Fruit fly (Drosophila melanogaster) whole organism, embryonic: ENCODE results near the gene CG14219.

ENCODE experiments used
- Blimp-1 ChIP-seq: fragments of 200-800 bp; sonication (Bioruptor generic); optimal IDR thresholded peaks from 3 replicates; lab custom pipeline; 2018; ENCODE audit warnings: missing biosample characterization, missing genetic modification characterization, mild to moderate bottlenecking, moderate library complexity, missing genetic modification reagents
- CG11696 ChIP-seq: fragments of 200-800 bp; sonication (Bioruptor generic); IDR thresholded peaks from 2 replicates; pipeline ENCODE4 v1.3.6; 2022; ENCODE audit warnings: missing biosample characterization, missing genetic modification characterization
- CG11723 ChIP-seq: fragments of 200-800 bp; sonication (Bioruptor generic); optimal IDR thresholded peaks from 2 replicates; lab custom pipeline; 2017; ENCODE audit warnings: missing biosample characterization, mild to moderate bottlenecking, missing genetic modification characterization
- CG13287 ChIP-seq: fragments of 200-800 bp; sonication (Bioruptor generic); IDR thresholded peaks from 2 replicates; pipeline ENCODE4 v1.3.6; 2022; ENCODE audit warnings: missing biosample characterization, missing genetic modification characterization; ENCODE audit not compliant: partially characterized antibody
- CG13296 ChIP-seq: fragments of 200-800 bp; sonication (Bioruptor generic); optimal IDR thresholded peaks from 3 replicates; lab custom pipeline; 2018; ENCODE audit warnings: missing biosample characterization, mild to moderate bottlenecking, missing genetic modification characterization
- CG15011 ChIP-seq: fragments of 200-800 bp; sonication (Bioruptor generic); optimal IDR thresholded peaks from 3 replicates; lab custom pipeline; 2018; ENCODE audit warnings: missing biosample characterization, mild to moderate bottlenecking, missing genetic modification characterization
- CG16863 ChIP-seq: fragments of 200-800 bp; sonication (Bioruptor generic); optimal IDR thresholded peaks from 3 replicates; lab custom pipeline; 2016; ENCODE audit warnings: missing biosample characterization, missing genetic modification characterization
- CG18011 ChIP-seq: fragments of 200-800 bp; sonication (Bioruptor generic); optimal IDR thresholded peaks from 2 replicates; lab custom pipeline; 2017; ENCODE audit warnings: missing biosample characterization, missing genetic modification characterization, mild to moderate bottlenecking, moderate library complexity, missing genotype
- CG18262 ChIP-seq: fragments of 200-800 bp; optimal IDR thresholded peaks from 3 replicates; lab custom pipeline; 2019; ENCODE audit warnings: missing biosample characterization, mild to moderate bottlenecking, missing genetic modification characterization, moderate library complexity
- CG18619 ChIP-seq: fragments of 200-800 bp; sonication (Bioruptor generic); optimal IDR thresholded peaks from 3 replicates; lab custom pipeline; 2017; ENCODE audit warnings: missing biosample characterization, mild to moderate bottlenecking, missing genetic modification characterization
- CG31224 ChIP-seq: fragments of 200-800 bp; sonication (Bioruptor generic); IDR thresholded peaks from 2 replicates; pipeline ENCODE4 v1.3.6; 2022; ENCODE audit warnings: missing biosample characterization, missing genetic modification characterization
- CG32767 ChIP-seq: fragments of 200-800 bp; sonication (Bioruptor generic); IDR thresholded peaks from 2 replicates; pipeline ENCODE4 v1.3.6; 2022; ENCODE audit warnings: missing biosample characterization, missing genetic modification characterization
- CG33557 ChIP-seq: fragments of 200-800 bp; sonication (Bioruptor generic); optimal IDR thresholded peaks from 2 replicates; lab custom pipeline; 2019; ENCODE audit warnings: missing biosample characterization, mild to moderate bottlenecking, missing genetic modification characterization, moderate library complexity
- CG34376 ChIP-seq: fragments of 200-800 bp; sonication (Bioruptor generic); optimal IDR thresholded peaks from 2 replicates; lab custom pipeline; 2018; ENCODE audit warnings: missing biosample characterization, mild to moderate bottlenecking, missing genetic modification characterization
- CG4707 ChIP-seq: fragments of 200-800 bp; sonication (Bioruptor generic); optimal IDR thresholded peaks from 2 replicates; lab custom pipeline; 2018; ENCODE audit warnings: missing biosample characterization, mild to moderate bottlenecking, missing genetic modification characterization, moderate library complexity
- CG7556 ChIP-seq: fragments of 200-800 bp; sonication (Bioruptor generic); optimal IDR thresholded peaks from 2 replicates; lab custom pipeline; 2017; ENCODE audit warnings: missing biosample characterization, mild to moderate bottlenecking, missing genetic modification characterization
- CG8281 ChIP-seq: fragments of 200-800 bp; sonication (Bioruptor generic); optimal IDR thresholded peaks from 2 replicates; lab custom pipeline; 2018; ENCODE audit warnings: missing biosample characterization, mild to moderate bottlenecking, missing genetic modification characterization, moderate library complexity
- CG8359 ChIP-seq: fragments of 200-800 bp; sonication (Bioruptor generic); optimal IDR thresholded peaks from 2 replicates; lab custom pipeline; 2017; ENCODE audit warnings: missing biosample characterization, mild to moderate bottlenecking, missing genetic modification characterization, borderline replicate concordance
- CG9437 ChIP-seq: fragments of 200-800 bp; sonication (Bioruptor generic); optimal IDR thresholded peaks from 2 replicates; lab custom pipeline; 2018; ENCODE audit warnings: missing biosample characterization, mild to moderate bottlenecking, missing genetic modification characterization
- CG9797 ChIP-seq: fragments of 200-800 bp; sonication (Bioruptor generic); optimal IDR thresholded peaks from 3 replicates; lab custom pipeline; 2018; ENCODE audit warnings: missing biosample characterization, mild to moderate bottlenecking, missing genetic modification characterization
- CG9876 ChIP-seq: fragments of 200-800 bp; sonication (Bioruptor generic); optimal IDR thresholded peaks from 2 replicates; lab custom pipeline; 2016; ENCODE audit warnings: missing biosample characterization, missing genetic modification characterization
- CHES-1-like ChIP-seq: fragments of 200-800 bp; sonication (Bioruptor generic); optimal IDR thresholded peaks from 2 replicates; lab custom pipeline; 2016; ENCODE audit warnings: missing biosample characterization, missing genetic modification characterization
- Dad ChIP-seq: fragments of 200-800 bp; sonication (Bioruptor generic); optimal IDR thresholded peaks from 3 replicates; lab custom pipeline; 2016; ENCODE audit warnings: missing biosample characterization, missing genetic modification characterization
- E2f2 ChIP-seq: fragments of 200-800 bp; sonication (Bioruptor generic); IDR thresholded peaks from 2 replicates; pipeline ENCODE4 v1.3.6; 2022; ENCODE audit warnings: missing biosample characterization, missing genetic modification characterization
- Ets65A ChIP-seq: fragments of 200-800 bp; sonication (Bioruptor generic); peaks from one replicate; lab custom pipeline; 2016; ENCODE audit warnings: missing biosample characterization, missing genetic modification characterization
- Hey ChIP-seq: fragments of 200-800 bp; sonication (Bioruptor generic); optimal IDR thresholded peaks from 3 replicates; lab custom pipeline; 2018; ENCODE audit warnings: missing biosample characterization, mild to moderate bottlenecking, missing genetic modification characterization
- Hmr ChIP-seq: fragments of 200-800 bp; sonication (Bioruptor generic); optimal IDR thresholded peaks from 3 replicates; lab custom pipeline; 2017; ENCODE audit warnings: mild to moderate bottlenecking, missing biosample characterization, missing genetic modification reagents, missing genetic modification characterization
- Hr51 ChIP-seq, 2 experiments: fragments of 200-800 bp; sonication (Bioruptor generic); optimal IDR thresholded peaks; 2 replicates in 1 of 2; 3 replicates in 1 of 2; lab custom pipeline; 2016 to 2018; ENCODE audit warnings: missing biosample characterization in 2 of 2, missing genetic modification characterization in 2 of 2, mild to moderate bottlenecking in 1 of 2, moderate library complexity in 1 of 2
- Lim3 ChIP-seq: fragments of 200-800 bp; sonication (Bioruptor generic); IDR thresholded peaks from 2 replicates; pipeline ENCODE4 v1.3.6; 2022; ENCODE audit warnings: missing biosample characterization, missing genetic modification characterization
- Taf1 ChIP-seq: fragments of 200-800 bp; sonication (Bioruptor generic); IDR thresholded peaks from 2 replicates; pipeline ENCODE4 v1.3.6; 2022; ENCODE audit warnings: missing biosample characterization, missing genetic modification characterization
- ab ChIP-seq: fragments of 200-800 bp; sonication (Bioruptor generic); optimal IDR thresholded peaks from 2 replicates; lab custom pipeline; 2016; ENCODE audit warnings: missing biosample characterization, missing genetic modification characterization
- bcd ChIP-seq: fragments of 200-800 bp; sonication (Bioruptor generic); optimal IDR thresholded peaks from 2 replicates; lab custom pipeline; 2017; ENCODE audit warnings: missing biosample characterization, mild to moderate bottlenecking, missing genetic modification characterization
- btn ChIP-seq: fragments of 200-800 bp; sonication (Bioruptor generic); optimal IDR thresholded peaks from 2 replicates; lab custom pipeline; 2016; ENCODE audit warnings: missing biosample characterization, missing genetic modification characterization
- cg ChIP-seq: fragments of 200-800 bp; sonication (Bioruptor generic); optimal IDR thresholded peaks from 3 replicates; lab custom pipeline; 2019; ENCODE audit warnings: missing biosample characterization, mild to moderate bottlenecking, missing genetic modification characterization, moderate library complexity
- ems ChIP-seq: fragments of 200-800 bp; sonication (Bioruptor generic); optimal IDR thresholded peaks from 3 replicates; lab custom pipeline; 2016; ENCODE audit warnings: missing biosample characterization, missing genetic modification characterization
- fd102C ChIP-seq: fragments of 200-800 bp; sonication (Bioruptor generic); optimal IDR thresholded peaks from 2 replicates; lab custom pipeline; 2018; ENCODE audit warnings: missing biosample characterization, mild to moderate bottlenecking, missing genetic modification characterization, moderate library complexity
- fd96Cb ChIP-seq: fragments of 200-800 bp; sonication (Bioruptor generic); optimal IDR thresholded peaks from 2 replicates; lab custom pipeline; 2018; ENCODE audit warnings: missing biosample characterization, mild to moderate bottlenecking, missing genetic modification characterization, moderate library complexity
- gsb ChIP-seq: fragments of 200-800 bp; sonication (Bioruptor generic); IDR thresholded peaks from 2 replicates; pipeline ENCODE4 v1.3.6; 2022; ENCODE audit warnings: missing biosample characterization, missing genetic modification characterization
- hth ChIP-seq: fragments of >200 bp; optimal IDR thresholded peaks from 2 replicates; lab custom pipeline; 2017; ENCODE audit warnings: inconsistent platforms
- ken ChIP-seq: fragments of 200-800 bp; sonication (Bioruptor generic); IDR thresholded peaks from 3 replicates; pipeline ENCODE4 v1.3.6; 2022; ENCODE audit warnings: missing biosample characterization, missing genetic modification characterization
- luna ChIP-seq: fragments of 200-800 bp; sonication (Bioruptor generic); optimal IDR thresholded peaks from 2 replicates; lab custom pipeline; 2016; ENCODE audit warnings: missing biosample characterization, missing genetic modification characterization
- maf-S ChIP-seq: fragments of 200-800 bp; sonication (Bioruptor generic); optimal IDR thresholded peaks from 2 replicates; lab custom pipeline; 2016; ENCODE audit warnings: missing biosample characterization, missing genetic modification characterization
- p53 ChIP-seq: fragments of 200-800 bp; sonication (Bioruptor generic); optimal IDR thresholded peaks from 2 replicates; lab custom pipeline; 2016; ENCODE audit warnings: missing biosample characterization, missing genetic modification characterization
- pan ChIP-seq, 4 experiments: fragments of >200 bp in 3 of 4; fragments of 200-800 bp in 1 of 4; sonication (Bioruptor generic) in 1 of 4; optimal IDR thresholded peaks in 3 of 4; IDR thresholded peaks in 1 of 4; 2 replicates each; pipeline versions ENCODE4 v1.3.6 to Lab custom; 2017 to 2022; ENCODE audit warnings: missing biosample characterization in 2 of 4, missing genetic modification characterization in 2 of 4, mixed read lengths in 1 of 4
- peb ChIP-seq: fragments of 200-800 bp; sonication (Bioruptor generic); IDR thresholded peaks from 2 replicates; pipeline ENCODE4 v1.3.6; 2022; ENCODE audit warnings: missing biosample characterization, missing genetic modification characterization
- pita ChIP-seq: fragments of 200-800 bp; sonication (Bioruptor generic); optimal IDR thresholded peaks from 2 replicates; lab custom pipeline; 2017; ENCODE audit warnings: missing biosample characterization, mild to moderate bottlenecking, missing genetic modification characterization
- sob ChIP-seq: fragments of 200-800 bp; sonication (Bioruptor generic); IDR thresholded peaks from 2 replicates; pipeline ENCODE4 v1.3.6; 2022; ENCODE audit warnings: missing biosample characterization, missing genetic modification characterization
- sug ChIP-seq: fragments of 200-800 bp; optimal IDR thresholded peaks from 2 replicates; lab custom pipeline; 2019; ENCODE audit warnings: missing biosample characterization, mild to moderate bottlenecking, missing genetic modification characterization, moderate library complexity
- trem ChIP-seq: fragments of 200-800 bp; optimal IDR thresholded peaks from 3 replicates; lab custom pipeline; 2019; ENCODE audit warnings: missing biosample characterization, mild to moderate bottlenecking, missing genetic modification characterization, moderate library complexity
- tx ChIP-seq: fragments of 200-800 bp; sonication (Bioruptor generic); optimal IDR thresholded peaks from 2 replicates; lab custom pipeline; 2016; ENCODE audit warnings: missing biosample characterization, missing genetic modification characterization
- vnd ChIP-seq: fragments of 200-800 bp; sonication (Bioruptor generic); IDR thresholded peaks from 3 replicates; pipeline ENCODE4 v1.3.6; 2022; ENCODE audit warnings: missing biosample characterization, missing genetic modification characterization; ENCODE audit not compliant: partially characterized antibody

Gene CG14219

dm6 chrX:19613473-19613872 lies 23.5 kb upstream of the CG14219 start (continued):
- TF ChIP-seq hth (lab: Kevin White, UChicago) (no peak), CG8359 (GFP tag; lab: Kevin White, UChicago) (no peak), ems (GFP tag; lab: Kevin White, UChicago) (peak; percentile 0), CG9876 (GFP tag; lab: Kevin White, UChicago) (no peak), CG13287 (GFP tag; lab: Robert Waterston, UW) (peak; percentile 75), vnd (no peak), Hmr (GFP tag; lab: Kevin White, UChicago) (peak; percentile 75), CG13296 (peak; percentile 85), CG18619 (GFP tag; lab: Kevin White, UChicago) (peak; percentile 34), CG16863 (GFP tag; lab: Kevin White, UChicago) (no peak), Taf1 (no peak), cg (no peak), Blimp-1 (GFP tag; lab: Kevin White, UChicago) (no peak), CG15011 (no peak), Hey (tag; lab: Kevin White, UChicago) (no peak), CG34376 (peak; percentile 90), CG9797 (GFP tag; lab: Kevin White, UChicago) (peak; percentile 34), pan (optimal IDR thresholded peaks at IDR 0.05; lab: Kevin White, UChicago) (no peak), pan (GFP tag; optimal IDR thresholded peaks at IDR 0.05 in 1 of 2, IDR thresholded peaks at IDR 0.05 in 1 of 2) (peak in 1 of 2 experiments; percentile 29), Lim3 (GFP tag; lab: Robert Waterston, UW) (no peak), CG18011 (peak; percentile 52), btn (peak; percentile 21), pita (GFP tag; lab: Kevin White, UChicago) (no peak), p53 (GFP tag; lab: Kevin White, UChicago) (no peak), bcd (peak; percentile 39), CG7556 (GFP tag; lab: Kevin White, UChicago) (peak; percentile 10), Ets65A (no peak), gsb (GFP tag; lab: Robert Waterston, UW) (0 out of 2 replicates have a peak, but pooled peaks have one; percentile 9), CG11723 (GFP tag; lab: Kevin White, UChicago) (peak; percentile 47), fd102C (no peak), CG32767 (GFP tag; lab: Robert Waterston, UW) (no peak), sob (GFP tag; lab: Robert Waterston, UW) (peak; percentile 43; the same call in 1 of the 2 replicates), CG31224 (no peak), CG11696 (GFP tag; lab: Robert Waterston, UW) (no peak), CG18262 (tag; lab: Kevin White, UChicago) (peak; percentile 34), Hr51 (GFP tag; optimal IDR thresholded peaks at IDR 0.05; lab: Kevin White, UChicago) (no peak), sug (tag; lab: Kevin White, UChicago) (peak; percentile 37), CHES-1-like (peak; percentile 24), ab (no peak), ken (GFP tag; lab: Robert Waterston, UW) (no peak), CG9437 (GFP tag; lab: Kevin White, UChicago) (peak; percentile 17), CG8281 (tag; lab: Kevin White, UChicago) (no peak), CG33557 (GFP tag; lab: Kevin White, UChicago) (peak; percentile 58), peb (GFP tag; lab: Robert Waterston, UW) (no peak), Dad (peak; percentile 9), CG4707 (GFP tag; lab: Kevin White, UChicago) (peak; percentile 63), trem (tag; lab: Kevin White, UChicago) (peak; percentile 36), E2f2 (GFP tag; lab: Robert Waterston, UW) (peak; percentile 83), fd96Cb (tag; lab: Kevin White, UChicago) (no peak), luna (GFP tag; lab: Kevin White, UChicago) (no peak), maf-S (no peak), tx (no peak)
